Worm (Caenorhabditis elegans) whole organism, midembryonic: Measurements from ENCODE around the gene srw-23.

ENCODE experiments used
- cog-1 ChIP-seq: sonication (generic microtip); optimal IDR thresholded peaks from 2 replicates; lab custom pipeline; 2016; ENCODE audit warnings: missing genetic modification characterization, missing compliant biosample characterization
- med-1 ChIP-seq: sonication (generic microtip); optimal IDR thresholded peaks from 2 replicates; lab custom pipeline; 2017; ENCODE audit warnings: missing genetic modification characterization, mild to moderate bottlenecking, missing compliant biosample characterization, antibody characterized with exemption, missing genetic modification reagents; ENCODE audit not compliant: insufficient read depth
- tab-1 ChIP-seq: fragments of 200-800 bp; sonication (Bioruptor generic); IDR thresholded peaks from 2 replicates; pipeline ENCODE4 v1.3.6; 2022; ENCODE audit warnings: missing genetic modification characterization, missing compliant biosample characterization
- ztf-29 ChIP-seq: fragments of 200-800 bp; sonication (Bioruptor generic); IDR thresholded peaks from 2 replicates; pipeline ENCODE4 v1.3.6; 2022; ENCODE audit warnings: missing genetic modification reagents, missing genetic modification characterization, missing compliant biosample characterization

- TF ChIP-seq ztf-29 (GFP tag; lab: Robert Waterston, UW): no peak
- no peak for TF ChIP-seq tab-1 (GFP tag; lab: Robert Waterston, UW)
- no peak for TF ChIP-seq med-1 (GFP tag; lab: Kevin White, UChicago)
- no peak for TF ChIP-seq cog-1
Measured at ce11 chrV:16902726-16903125, 29.0 kb downstream of the srw-23 start, which contains the start of gene srd-68.
